Worm (Caenorhabditis elegans) whole organism, L2 larva: Measurements from ENCODE around the gene atg-4.2.

Experiments used
- lin-13 ChIP-seq: fragments of 150-350 bp; optimal IDR thresholded peaks from 2 replicates; lab custom pipeline; 2014; ENCODE audit warnings: missing biosample characterization, missing genetic modification reagents, missing genetic modification characterization
- nhr-10 ChIP-seq: sonication (generic microtip); optimal IDR thresholded peaks from 2 replicates; lab custom pipeline; 2017; ENCODE audit warnings: missing biosample characterization, missing genetic modification characterization
- nhr-237 ChIP-seq: fragments of 150-350 bp; optimal IDR thresholded peaks from 2 replicates; lab custom pipeline; 2014; ENCODE audit warnings: missing biosample characterization, missing genetic modification characterization
- zag-1 ChIP-seq: fragments of 150-350 bp; optimal IDR thresholded peaks from 2 replicates; lab custom pipeline; 2014; ENCODE audit warnings: missing biosample characterization, missing genetic modification characterization

ce11 chrIV:11643829-11644228 is 24.0 kb upstream of the atg-4.2 start, which contains the start of gene prx-2:
- TF ChIP-seq nhr-237, result no peak
- TF ChIP-seq zag-1 (tag; lab: Kevin White, UChicago), result no peak
- no peak for TF ChIP-seq lin-13 (GFP tag; lab: Kevin White, UChicago)
- no peak for TF ChIP-seq nhr-10
